Fruit fly (Drosophila melanogaster) Kc167 (cell line): ENCODE data around the gene RpL5.

Experiments used
- Myc ChIP-seq: fragments of >200 bp; optimal IDR thresholded peaks from 2 replicates; lab custom pipeline; 2017; ENCODE audit warnings: missing external identifiers
- Sin3A ChIP-seq: fragments of >200 bp; optimal IDR thresholded peaks from 2 replicates; lab custom pipeline; 2018; ENCODE audit warnings: missing external identifiers
- h ChIP-seq: fragments of >200 bp; optimal IDR thresholded peaks from 3 replicates; lab custom pipeline; 2018; ENCODE audit warnings: missing external identifiers
- insv ChIP-seq: fragments of >200 bp; optimal IDR thresholded peaks from 3 replicates; lab custom pipeline; 2018; ENCODE audit warnings: missing external identifiers
- psq ChIP-seq: fragments of >200 bp; optimal IDR thresholded peaks from 2 replicates; lab custom pipeline; 2017; ENCODE audit warnings: missing external identifiers
- ttk ChIP-seq: sonication (Bioruptor generic); optimal IDR thresholded peaks from 2 replicates; lab custom pipeline; 2017; ENCODE audit warnings: missing external identifiers

Gene RpL5

DNA sequence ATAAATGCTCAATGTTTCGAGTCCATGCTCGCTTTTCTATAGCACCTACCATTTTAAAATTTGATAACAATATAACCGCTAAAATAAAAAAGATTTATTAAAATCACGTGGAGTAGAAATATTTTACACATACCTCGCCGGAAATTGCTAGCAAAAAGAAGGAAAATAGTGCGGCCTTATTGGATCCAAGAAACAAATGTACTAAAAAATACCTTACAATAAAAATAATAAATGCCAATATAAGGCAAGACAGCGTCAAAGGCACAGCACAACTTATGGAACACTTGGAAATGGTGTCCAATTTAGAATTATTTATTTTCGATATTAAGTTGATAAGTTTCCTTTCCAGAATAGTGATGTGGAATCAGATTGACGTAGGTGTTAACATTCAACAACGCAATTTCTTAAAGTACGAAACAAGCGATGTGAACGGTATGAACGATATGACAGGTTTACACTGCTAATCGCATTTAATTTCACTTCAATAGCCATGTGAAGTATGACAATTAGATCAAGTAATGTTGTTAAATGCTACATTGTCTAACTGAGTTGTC, at the start of gene RpL5:
RpL5 (minus strand) TSS at position 397 of the 554 bp plus-strand sequence.
- no peak for TF ChIP-seq Sin3A (lab: Kevin White, UChicago)
- TF ChIP-seq h = no peak
- TF ChIP-seq ttk = no peak
- TF ChIP-seq insv (lab: Kevin White, UChicago) = no peak
- TF ChIP-seq psq (lab: Kevin White, UChicago) = no peak
- TF ChIP-seq Myc (lab: Kevin White, UChicago) = no peak

DNA sequence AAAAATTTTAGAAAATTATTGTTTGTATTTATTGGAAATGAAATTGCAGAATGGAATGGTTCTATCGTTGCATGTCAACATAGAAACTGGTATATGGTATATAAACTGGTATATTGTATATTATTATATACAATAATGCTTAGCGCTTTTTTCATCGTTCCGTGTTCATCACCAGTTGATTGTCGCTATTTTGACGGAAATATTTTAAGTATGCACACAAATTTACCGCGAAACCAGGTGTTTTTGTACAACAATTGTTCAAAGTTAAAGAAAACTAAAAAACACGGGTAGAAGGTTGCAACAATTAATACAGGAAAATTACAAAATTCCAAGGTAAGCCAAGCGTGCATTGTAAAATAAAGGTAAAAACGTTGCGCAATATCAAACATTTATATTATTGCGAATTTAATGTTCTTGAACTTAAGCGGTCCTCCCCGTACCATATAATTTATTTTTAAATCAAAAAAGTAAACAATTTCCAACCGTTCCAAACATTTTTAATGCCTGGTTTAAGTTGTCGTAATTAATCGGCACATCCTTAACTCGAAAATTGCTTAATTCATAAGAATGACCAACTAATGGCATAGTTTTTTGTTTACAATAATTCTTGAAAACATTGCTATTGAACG, 42.4 kb upstream of the RpL5 start, which contains the start of gene Slmap:
Slmap (plus strand) TSS at position 153 of the 629 bp plus-strand sequence.
- no peak for TF ChIP-seq h
- no peak for TF ChIP-seq insv (lab: Kevin White, UChicago)
- TF ChIP-seq Sin3A (lab: Kevin White, UChicago) = no peak
- TF ChIP-seq psq (lab: Kevin White, UChicago) = no peak
- TF ChIP-seq Myc (lab: Kevin White, UChicago) = no peak
- no peak for TF ChIP-seq ttk

DNA sequence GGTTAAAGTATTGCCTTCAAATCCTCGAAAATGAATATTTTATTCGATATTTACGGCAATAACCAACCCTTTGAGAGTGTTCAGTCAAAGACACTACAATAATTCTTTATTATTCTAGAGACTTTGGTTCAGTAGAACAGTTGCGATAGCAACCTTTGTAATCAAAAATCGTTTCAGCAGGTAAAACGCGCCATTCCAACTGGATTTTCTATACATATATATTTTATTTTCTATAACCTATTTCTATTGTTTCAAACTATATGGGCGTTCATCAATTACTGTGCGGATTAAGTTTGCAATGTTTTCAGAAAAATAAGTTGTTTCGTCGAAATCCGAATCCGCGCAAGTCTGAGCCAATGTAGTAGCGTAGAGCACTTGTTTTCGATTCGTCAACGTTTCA, 41.2 kb upstream of the RpL5 start:
- no peak for TF ChIP-seq psq (lab: Kevin White, UChicago)
- TF ChIP-seq ttk = no peak
- TF ChIP-seq h = no peak
- TF ChIP-seq insv (lab: Kevin White, UChicago) = no peak

DNA sequence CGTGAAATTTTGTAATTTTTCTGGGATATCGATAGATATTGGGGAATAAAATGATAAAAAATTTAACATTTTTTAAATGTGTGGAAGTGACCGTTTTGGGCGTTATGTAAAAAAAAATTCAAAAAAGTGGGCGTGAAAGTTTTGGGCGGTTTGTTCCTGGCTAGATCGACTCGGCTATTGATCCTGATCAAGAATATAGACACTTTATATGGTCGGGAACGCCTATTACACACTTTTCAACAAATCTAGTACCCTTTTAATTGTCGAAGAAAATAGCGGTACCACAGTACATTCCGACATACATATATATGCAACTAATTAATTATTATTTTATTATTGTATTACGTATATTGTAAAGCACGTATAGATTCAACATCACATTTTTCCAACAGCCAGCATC, 38.7 kb upstream of the RpL5 start:
- TF ChIP-seq h (no peak), psq (lab: Kevin White, UChicago) (no peak), Sin3A (lab: Kevin White, UChicago) (no peak), ttk (no peak)

DNA sequence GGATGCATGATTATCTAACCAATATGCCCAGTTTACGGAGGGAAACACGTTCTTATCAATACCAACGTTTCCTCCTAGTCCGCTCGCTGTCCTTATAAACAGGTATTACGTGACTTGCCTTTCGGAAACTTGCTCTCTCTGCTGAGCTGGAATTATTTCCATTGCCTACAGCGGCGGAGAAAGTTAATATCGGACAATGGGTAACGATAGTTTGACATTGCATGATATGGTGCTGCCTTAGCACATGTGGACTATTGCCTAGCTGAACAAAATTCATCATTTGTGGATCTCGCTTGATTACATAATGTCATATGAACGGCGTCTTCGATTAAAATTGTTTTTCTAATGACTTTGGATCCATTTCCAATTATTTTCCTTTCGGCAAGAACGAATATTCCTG, 37.6 kb upstream of the RpL5 start:
- TF ChIP-seq insv (lab: Kevin White, UChicago) = no peak
- no peak for TF ChIP-seq h
- TF ChIP-seq Sin3A (lab: Kevin White, UChicago) = no peak
- no peak for TF ChIP-seq psq (lab: Kevin White, UChicago)
- TF ChIP-seq Myc (lab: Kevin White, UChicago) = no peak
- TF ChIP-seq ttk = no peak

DNA sequence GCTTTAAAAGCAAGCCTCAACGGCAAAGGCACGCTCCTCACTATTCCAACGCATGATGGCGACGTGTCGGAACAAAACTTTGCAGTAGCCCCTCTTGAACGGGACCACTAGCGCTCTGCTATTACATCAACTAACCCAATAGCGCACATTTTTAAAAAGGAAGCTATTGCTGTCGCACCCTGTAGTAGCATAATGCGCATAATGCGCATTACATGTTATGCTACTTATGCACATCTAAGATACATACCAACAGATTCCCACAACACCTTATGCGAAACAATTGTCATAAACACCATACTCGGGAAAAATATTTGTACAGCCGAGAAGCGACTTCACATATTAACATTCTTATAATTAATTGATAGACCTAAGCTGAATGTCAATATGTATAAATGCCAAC, 33.4 kb upstream of the RpL5 start:
- no peak for TF ChIP-seq h

DNA sequence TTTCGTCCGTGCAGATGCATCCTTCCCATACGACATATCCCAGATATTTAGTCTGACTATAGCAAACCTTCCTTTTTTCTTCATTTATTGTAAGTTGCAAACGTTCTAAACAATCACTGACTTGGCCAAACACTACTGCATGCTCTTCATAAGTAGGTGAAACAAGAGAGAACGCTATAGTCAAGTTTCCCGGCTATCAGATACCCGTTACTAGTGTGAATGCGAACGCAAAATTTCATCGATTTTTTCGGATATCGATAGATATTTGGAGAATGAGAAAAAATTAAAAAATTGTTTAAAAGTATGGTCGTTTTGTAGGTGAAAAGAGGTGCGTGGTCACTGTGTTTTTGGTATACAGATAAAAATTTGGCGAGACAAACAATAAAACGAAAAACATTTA, 32.8 kb upstream of the RpL5 start:
- TF ChIP-seq ttk = no peak
- TF ChIP-seq Sin3A (lab: Kevin White, UChicago) = no peak
- no peak for TF ChIP-seq h
- no peak for TF ChIP-seq Myc (lab: Kevin White, UChicago)
- TF ChIP-seq psq (lab: Kevin White, UChicago) = no peak
- TF ChIP-seq insv (lab: Kevin White, UChicago) = no peak

DNA sequence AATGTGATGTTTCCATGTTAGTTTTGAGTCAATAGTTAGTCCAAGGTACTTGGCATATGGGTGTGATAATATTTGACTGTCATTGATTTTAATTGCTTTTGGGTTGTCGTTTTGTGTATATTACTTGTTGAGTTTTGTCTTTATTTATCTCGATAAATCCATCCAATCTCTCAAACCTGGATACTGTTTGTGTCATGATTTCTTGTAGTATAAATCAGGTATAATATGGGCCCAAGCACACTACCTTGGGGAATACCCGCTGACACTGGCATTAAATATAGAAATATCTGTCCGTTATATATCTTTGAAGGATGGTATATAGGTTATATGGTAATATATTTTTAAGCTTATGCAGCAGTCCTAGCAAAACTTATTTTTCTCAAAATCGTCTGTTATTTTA, 30.7 kb upstream of the RpL5 start:
- TF ChIP-seq Myc (lab: Kevin White, UChicago) = no peak
- TF ChIP-seq psq (lab: Kevin White, UChicago) = no peak
- TF ChIP-seq insv (lab: Kevin White, UChicago) = no peak
- no peak for TF ChIP-seq ttk
- no peak for TF ChIP-seq Sin3A (lab: Kevin White, UChicago)
- TF ChIP-seq h = no peak

DNA sequence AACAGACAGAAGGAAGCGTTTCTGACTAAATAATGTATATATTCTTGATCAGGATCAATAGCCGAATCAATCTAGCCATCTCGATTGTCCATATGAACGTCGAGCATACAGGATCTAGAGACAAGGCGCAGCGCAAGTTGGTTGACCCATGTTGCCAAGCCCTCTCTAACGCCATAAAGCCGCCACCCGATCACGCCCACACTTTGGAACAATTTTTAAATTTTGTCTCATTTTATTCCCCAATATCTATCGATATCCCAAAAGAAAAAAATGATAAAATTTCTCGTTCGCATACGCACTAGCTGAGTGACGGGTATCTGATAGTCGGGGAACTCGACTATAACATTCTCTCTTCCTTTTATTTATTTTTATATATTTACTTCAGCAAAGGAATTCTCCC, 29.5 kb upstream of the RpL5 start:
- TF ChIP-seq ttk (no peak), h (no peak), psq (lab: Kevin White, UChicago) (no peak), Sin3A (lab: Kevin White, UChicago) (no peak), Myc (lab: Kevin White, UChicago) (no peak), insv (lab: Kevin White, UChicago) (no peak)

DNA sequence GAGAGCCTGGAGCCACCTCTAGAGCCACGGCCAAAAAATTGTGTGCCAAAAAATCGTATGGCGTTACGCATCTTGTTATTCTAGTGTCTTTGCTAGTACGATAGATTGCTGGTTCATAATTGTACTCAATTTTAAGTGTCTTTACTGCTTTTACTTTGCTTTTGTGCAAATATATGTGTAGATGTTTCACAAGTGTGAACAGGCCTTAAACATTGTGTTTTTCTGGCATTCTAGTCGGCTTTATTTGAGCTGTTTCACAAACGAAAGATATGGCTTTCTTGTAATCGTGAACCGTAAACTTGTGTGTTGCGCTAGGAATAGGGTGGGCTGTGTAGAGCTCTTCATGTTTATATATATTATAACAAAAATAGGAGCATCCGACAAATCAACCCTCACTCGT, 13.4 kb upstream of the RpL5 start, which contains the start of gene CG17493:
CG17493 (plus strand) TSS at position 25 of the 400 bp plus-strand sequence.
- TF ChIP-seq psq (lab: Kevin White, UChicago) (no peak), ttk (no peak), Myc (lab: Kevin White, UChicago) (no peak), h (no peak), Sin3A (lab: Kevin White, UChicago) (no peak), insv (lab: Kevin White, UChicago) (no peak)

DNA sequence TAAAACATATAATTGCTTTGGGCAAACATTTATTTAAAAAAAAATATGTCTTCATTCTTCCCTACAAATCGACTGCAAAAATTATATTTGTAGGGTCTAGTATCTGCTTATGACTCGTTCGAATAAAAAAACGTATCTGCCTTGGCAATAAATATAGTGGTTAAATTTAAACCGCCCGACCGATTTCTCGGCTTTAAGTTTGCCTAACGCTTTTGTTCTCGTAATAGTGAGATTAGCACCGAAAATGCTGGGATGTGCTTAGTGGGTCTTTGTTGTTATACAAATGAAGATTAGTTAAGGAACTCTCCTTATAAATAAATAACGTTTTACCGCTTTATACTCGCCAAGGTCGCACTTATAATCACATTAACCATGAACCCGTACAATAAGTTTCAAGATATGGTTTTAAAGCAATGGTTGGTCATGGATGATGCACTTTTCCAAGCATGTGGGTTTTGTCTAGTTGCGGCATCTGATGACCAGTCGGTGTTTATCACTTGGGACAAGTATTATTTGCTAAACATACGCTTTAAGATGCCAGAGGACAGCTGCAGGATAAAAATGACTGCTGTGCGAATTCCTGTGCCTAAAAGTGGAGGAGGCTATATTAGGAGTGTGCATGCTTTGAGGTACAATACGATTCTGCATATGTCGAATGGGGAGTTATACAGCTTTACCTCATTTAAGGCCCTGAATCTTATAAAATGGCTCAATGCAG, 1.4 kb upstream of the RpL5 start:
- TF ChIP-seq ttk (no peak), h (no peak)

DNA sequence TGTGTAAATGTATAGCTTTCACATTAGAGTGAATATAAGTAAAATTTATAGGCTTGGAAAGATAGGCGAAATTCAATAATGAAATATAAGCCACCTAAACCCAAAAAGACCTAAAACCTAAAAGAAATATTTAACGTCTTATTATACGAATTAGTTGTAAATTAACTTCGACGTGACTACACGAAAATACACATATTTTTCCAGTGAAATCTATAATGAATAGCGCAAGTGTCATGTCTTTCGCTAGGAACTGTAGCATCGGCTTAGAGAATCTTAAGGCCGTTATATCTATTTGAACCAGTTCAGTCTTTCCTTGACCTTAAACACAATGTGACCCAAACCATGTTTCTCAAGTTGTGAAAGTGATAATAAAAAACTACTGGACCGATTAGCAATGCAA, 684 bp upstream of the RpL5 start, which contains the start of gene CG17490:
CG17490 (plus strand) TSS at position 301 of the 400 bp plus-strand sequence.
- no peak for TF ChIP-seq insv (lab: Kevin White, UChicago)
- TF ChIP-seq h = no peak
- no peak for TF ChIP-seq Myc (lab: Kevin White, UChicago)
- TF ChIP-seq Sin3A (lab: Kevin White, UChicago) = no peak
- TF ChIP-seq psq (lab: Kevin White, UChicago) = no peak
- TF ChIP-seq ttk = no peak
